Worm (Caenorhabditis elegans): ENCODE measurements around the gene glb-28.

The glb-28 gene

DNA sequence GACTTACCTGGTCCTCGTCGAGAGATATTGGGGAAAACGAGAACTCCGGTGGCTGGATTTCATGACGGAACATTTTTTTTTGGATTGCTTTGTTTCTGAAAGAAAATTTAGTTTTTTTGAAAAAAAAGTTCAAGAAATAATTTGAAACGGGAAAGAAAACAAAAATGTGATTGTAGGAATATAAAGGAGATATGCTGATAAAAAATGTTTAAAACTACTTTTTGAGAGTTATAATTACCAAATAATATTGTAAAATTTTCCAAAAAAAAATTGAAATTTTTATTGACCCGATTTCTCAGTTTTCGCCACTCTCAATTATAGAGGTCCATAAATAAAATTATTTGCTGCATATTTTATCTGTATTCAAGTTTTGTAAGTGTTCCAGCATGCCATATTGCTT, at the start of gene glb-28:
Gene glb-28 (minus strand): TSS at position 101 of the 400 bp plus-strand sequence.
- no peak for TF ChIP-seq cog-1 (tag; optimal IDR thresholded peaks at IDR 0.05)
- TF ChIP-seq flt-1 (GFP tag; IDR thresholded peaks at IDR 0.05), result no peak
- no peak for TF ChIP-seq tab-1 (GFP tag; IDR thresholded peaks at IDR 0.05)
- TF ChIP-seq ztf-23 (GFP tag; IDR thresholded peaks at IDR 0.05), result no peak
- TF ChIP-seq T22C8.4 (GFP tag; IDR thresholded peaks at IDR 0.05), result no peak
- no peak for TF ChIP-seq ref-1 (GFP tag; conservative IDR thresholded peaks at IDR 0.05)
- no peak for TF ChIP-seq ztf-29 (GFP tag; IDR thresholded peaks at IDR 0.05)
- TF ChIP-seq med-1 (GFP tag; optimal IDR thresholded peaks at IDR 0.05; ENCODE audit: insufficient read depth), result no peak
- no peak for TF ChIP-seq klf-2 (GFP tag; conservative IDR thresholded peaks at IDR 0.05)

DNA sequence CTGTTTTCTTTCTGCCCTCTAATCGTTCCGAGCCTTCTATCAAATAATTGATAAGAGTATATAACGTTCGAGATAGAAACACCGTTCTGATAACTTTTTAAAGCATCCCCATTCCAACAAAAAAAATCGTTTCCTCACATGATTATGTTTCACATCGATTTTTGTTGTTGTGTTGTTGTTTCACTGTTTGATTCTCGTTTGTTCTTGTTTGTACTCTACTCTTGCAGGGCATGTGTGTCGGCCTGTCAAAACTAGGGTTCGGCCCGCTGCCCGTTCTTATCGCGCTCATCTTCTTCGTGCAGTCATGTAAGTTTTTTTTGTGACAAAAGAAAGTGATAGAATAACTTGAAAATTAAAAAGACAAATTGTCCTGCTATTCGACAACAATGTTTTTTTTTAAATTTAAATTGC, 48.7 kb upstream of the glb-28 start, which contains the start of gene C33A11.2:
Gene C33A11.2 (plus strand): TSS at position 226 of the 411 bp plus-strand sequence.
- TF ChIP-seq ztf-23 (GFP tag; IDR thresholded peaks at IDR 0.05) (no peak), klf-2 (GFP tag; conservative IDR thresholded peaks at IDR 0.05) (no peak), flt-1 (GFP tag; IDR thresholded peaks at IDR 0.05) (no peak), ref-1 (GFP tag; conservative IDR thresholded peaks at IDR 0.05) (no peak), med-1 (GFP tag; optimal IDR thresholded peaks at IDR 0.05; ENCODE audit: insufficient read depth) (no peak), tab-1 (GFP tag; IDR thresholded peaks at IDR 0.05) (no peak), T22C8.4 (GFP tag; IDR thresholded peaks at IDR 0.05) (no peak), ztf-29 (GFP tag; IDR thresholded peaks at IDR 0.05) (no peak), cog-1 (tag; optimal IDR thresholded peaks at IDR 0.05) (no peak)

DNA sequence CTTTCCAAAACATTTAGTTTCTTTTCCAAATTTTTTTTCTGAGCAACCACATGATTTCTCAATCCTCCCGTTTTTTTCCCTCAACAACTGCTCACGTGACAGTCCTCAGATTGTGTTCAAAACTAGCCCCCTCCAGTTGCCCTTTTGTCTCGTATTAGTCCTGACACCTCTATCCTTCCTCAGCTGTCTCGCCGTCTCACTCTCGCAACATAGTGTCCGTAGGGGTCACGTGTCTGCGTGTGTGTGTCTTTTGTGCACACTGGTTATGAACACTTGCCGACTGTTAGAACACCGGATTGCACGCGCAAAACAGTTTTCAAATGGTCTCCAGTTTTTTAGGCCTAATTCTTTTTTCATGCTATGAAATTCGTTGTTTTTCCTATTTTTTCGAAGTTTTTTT, 48.2 kb upstream of the glb-28 start:
- TF ChIP-seq cog-1 (tag; optimal IDR thresholded peaks at IDR 0.05) (peak; percentile 32), T22C8.4 (GFP tag; IDR thresholded peaks at IDR 0.05) (no peak), tab-1 (GFP tag; IDR thresholded peaks at IDR 0.05) (no peak), ztf-23 (GFP tag; IDR thresholded peaks at IDR 0.05) (no peak), ref-1 (GFP tag; conservative IDR thresholded peaks at IDR 0.05) (no peak), med-1 (GFP tag; optimal IDR thresholded peaks at IDR 0.05; ENCODE audit: insufficient read depth) (no peak), klf-2 (GFP tag; conservative IDR thresholded peaks at IDR 0.05) (no peak)

DNA sequence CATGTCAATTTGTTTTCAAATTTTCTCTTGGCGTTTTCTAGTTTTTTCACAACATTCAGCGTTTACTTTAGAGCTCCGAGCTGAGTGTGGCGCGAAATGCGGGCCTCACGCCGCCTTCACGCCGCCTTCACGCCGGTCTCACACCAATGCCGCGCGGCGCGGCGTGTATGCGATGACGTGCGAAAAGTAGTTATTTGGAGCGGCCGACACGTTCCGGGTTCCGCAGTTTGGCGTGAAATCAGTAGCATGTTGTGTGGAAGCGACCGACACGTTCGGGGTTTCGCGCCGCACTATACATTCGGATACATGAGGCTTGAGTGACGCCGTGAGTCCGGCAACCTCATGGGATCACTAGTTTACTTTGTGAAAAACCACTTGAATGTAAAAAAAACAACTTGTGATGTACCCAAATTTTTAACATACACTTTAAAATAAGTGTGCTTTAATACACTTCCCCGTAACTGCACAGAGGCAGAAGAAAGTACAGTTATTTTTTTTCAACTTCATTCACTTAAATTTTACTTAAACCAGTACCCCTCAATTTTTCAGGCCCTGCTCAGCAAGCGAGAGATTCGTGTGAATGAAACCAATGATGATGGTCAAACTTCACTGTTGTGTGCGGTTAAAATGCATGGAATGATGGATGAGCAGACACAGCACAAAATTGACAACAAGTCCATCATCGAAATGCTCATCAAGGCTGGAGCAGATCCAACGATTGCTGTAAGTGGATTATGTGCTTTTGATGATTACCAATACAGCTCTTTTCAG, 45.3 kb upstream of the glb-28 start:
- TF ChIP-seq ztf-23 (GFP tag; IDR thresholded peaks at IDR 0.05) (no peak), cog-1 (tag; optimal IDR thresholded peaks at IDR 0.05) (no peak), klf-2 (GFP tag; conservative IDR thresholded peaks at IDR 0.05) (no peak)

ce11 chrX:15355603-15356002, 38.6 kb upstream of the glb-28 start:
- TF ChIP-seq ztf-23 (GFP tag; IDR thresholded peaks at IDR 0.05), result no peak
- TF ChIP-seq ref-1 (GFP tag; conservative IDR thresholded peaks at IDR 0.05), result no peak
- no peak for TF ChIP-seq cog-1 (tag; optimal IDR thresholded peaks at IDR 0.05)
- TF ChIP-seq klf-2 (GFP tag; conservative IDR thresholded peaks at IDR 0.05), result no peak
- no peak for TF ChIP-seq T22C8.4 (GFP tag; IDR thresholded peaks at IDR 0.05)
- TF ChIP-seq ztf-29 (GFP tag; IDR thresholded peaks at IDR 0.05), result no peak
- TF ChIP-seq flt-1 (GFP tag; IDR thresholded peaks at IDR 0.05), result no peak
- TF ChIP-seq tab-1 (GFP tag; IDR thresholded peaks at IDR 0.05), result no peak
- no peak for TF ChIP-seq med-1 (GFP tag; optimal IDR thresholded peaks at IDR 0.05; ENCODE audit: insufficient read depth)

ce11 chrX:15354938-15355337, 37.9 kb upstream of the glb-28 start, which contains the start of gene nfki-1:
nfki-1 (plus strand) TSS chrX:15355238.
- TF ChIP-seq tab-1 (GFP tag; IDR thresholded peaks at IDR 0.05) (no peak), med-1 (GFP tag; optimal IDR thresholded peaks at IDR 0.05; ENCODE audit: insufficient read depth) (no peak), ref-1 (GFP tag; conservative IDR thresholded peaks at IDR 0.05) (no peak), cog-1 (tag; optimal IDR thresholded peaks at IDR 0.05) (no peak), ztf-29 (GFP tag; IDR thresholded peaks at IDR 0.05) (no peak), T22C8.4 (GFP tag; IDR thresholded peaks at IDR 0.05) (no peak), flt-1 (GFP tag; IDR thresholded peaks at IDR 0.05) (no peak), klf-2 (GFP tag; conservative IDR thresholded peaks at IDR 0.05) (no peak), ztf-23 (GFP tag; IDR thresholded peaks at IDR 0.05) (no peak)

- TF ChIP-seq cog-1 (tag; optimal IDR thresholded peaks at IDR 0.05) (peak; percentile 35), klf-2 (GFP tag; conservative IDR thresholded peaks at IDR 0.05) (no peak), T22C8.4 (GFP tag; IDR thresholded peaks at IDR 0.05) (no peak), ref-1 (GFP tag; conservative IDR thresholded peaks at IDR 0.05) (no peak), ztf-23 (GFP tag; IDR thresholded peaks at IDR 0.05) (0 out of 2 replicates have a peak, but pooled peaks have one; percentile 19)
Observed at ce11 chrX:15353874-15354480, 36.9 kb upstream of the glb-28 start.

ce11 chrX:15352871-15353270, 35.8 kb upstream of the glb-28 start:
- TF ChIP-seq ref-1 (GFP tag; conservative IDR thresholded peaks at IDR 0.05) (no peak), T22C8.4 (GFP tag; IDR thresholded peaks at IDR 0.05) (no peak)

- no peak for TF ChIP-seq med-1 (GFP tag; optimal IDR thresholded peaks at IDR 0.05; ENCODE audit: insufficient read depth)
- TF ChIP-seq flt-1 (GFP tag; IDR thresholded peaks at IDR 0.05), result peak; percentile 68
- peak; percentile 82 for TF ChIP-seq tab-1 (GFP tag; IDR thresholded peaks at IDR 0.05)
- peak; percentile 90 for TF ChIP-seq cog-1 (tag; optimal IDR thresholded peaks at IDR 0.05)
- no peak for TF ChIP-seq ztf-29 (GFP tag; IDR thresholded peaks at IDR 0.05)
- TF ChIP-seq ztf-23 (GFP tag; IDR thresholded peaks at IDR 0.05), result no peak
Observed at ce11 chrX:15347680-15348079, 30.6 kb upstream of the glb-28 start.

All from whole organism, midembryonic.